Worm (Caenorhabditis elegans) whole organism, young adult: Measurements from ENCODE around the gene mif-1.

Experiments
- B0035.1 ChIP-seq: sonication (generic microtip); optimal IDR thresholded peaks from 2 replicates; lab custom pipeline; 2016; ENCODE audit warnings: missing genetic modification characterization, mild to moderate bottlenecking, missing compliant biosample characterization, missing genotype, missing genetic modification reagents
- B0261.1 ChIP-seq: sonication (generic microtip); optimal IDR thresholded peaks from 2 replicates; lab custom pipeline; 2016; ENCODE audit warnings: mild to moderate bottlenecking, missing genetic modification characterization, moderate library complexity, missing compliant biosample characterization
- C06A6.2 ChIP-seq: fragments of 200-800 bp; sonication (Bioruptor generic); conservative IDR thresholded peaks from 2 replicates; pipeline ENCODE4 v1.3.6; 2022; ENCODE audit warnings: missing genetic modification characterization, missing compliant biosample characterization
- C17E4.6 ChIP-seq: fragments of 200-800 bp; sonication (Bioruptor generic); IDR thresholded peaks from 2 replicates; pipeline ENCODE4 v1.3.6; 2022; ENCODE audit warnings: missing genetic modification reagents, missing genetic modification characterization, missing compliant biosample characterization
- F49E8.2 ChIP-seq: sonication (generic microtip); optimal IDR thresholded peaks from 3 replicates; lab custom pipeline; 2017; ENCODE audit warnings: missing genetic modification characterization, mild to moderate bottlenecking, missing compliant biosample characterization, antibody characterized with exemption, moderate library complexity; ENCODE audit not compliant: insufficient read depth
- F57A8.1 ChIP-seq: fragments of 200-800 bp; sonication (Bioruptor generic); optimal IDR thresholded peaks from 2 replicates; lab custom pipeline; 2018; ENCODE audit warnings: mild to moderate bottlenecking, missing genetic modification characterization, moderate library complexity, missing compliant biosample characterization
- F57C9.4 ChIP-seq: sonication (generic microtip); optimal IDR thresholded peaks from 2 replicates; lab custom pipeline; 2017; ENCODE audit warnings: mild to moderate bottlenecking, missing genetic modification characterization, missing compliant biosample characterization
- Y56A3A.18 ChIP-seq: fragments of 200-800 bp; sonication (Bioruptor generic); IDR thresholded peaks from 2 replicates; pipeline ENCODE4 v1.3.6; 2022; ENCODE audit warnings: missing genetic modification reagents, missing genetic modification characterization, missing compliant biosample characterization
- Y79H2A.3 ChIP-seq: fragments of 200-800 bp; sonication (Bioruptor generic); conservative IDR thresholded peaks from 2 replicates; pipeline ENCODE4 v1.3.6; 2022; ENCODE audit warnings: missing genetic modification reagents, missing genetic modification characterization, missing compliant biosample characterization
- Y95B8A.8 ChIP-seq: fragments of 200-800 bp; sonication (Bioruptor generic); IDR thresholded peaks from 2 replicates; pipeline ENCODE4 v1.3.6; 2022; ENCODE audit warnings: missing genetic modification reagents, missing genetic modification characterization, missing compliant biosample characterization
- ama-1 ChIP-seq, 3 experiments: fragments of 150-350 bp in 1 of 3; sonication (generic microtip) in 2 of 3; optimal IDR thresholded peaks; 2 replicates each; lab custom pipeline; 2014 to 2018; ENCODE audit warnings: missing biosample characterization in 2 of 3, missing genetic modification characterization in 2 of 3, missing genetic modification reagents in 2 of 3
- attf-3 ChIP-seq: fragments of 200-800 bp; sonication (Bioruptor generic); conservative IDR thresholded peaks from 2 replicates; pipeline ENCODE4 v1.3.6; 2022; ENCODE audit warnings: missing genetic modification reagents, missing genetic modification characterization, missing compliant biosample characterization
- attf-6 ChIP-seq: fragments of 200-800 bp; sonication (Bioruptor generic); IDR thresholded peaks from 2 replicates; pipeline ENCODE4 v1.3.6; 2022; ENCODE audit warnings: missing genetic modification reagents, missing genetic modification characterization, missing compliant biosample characterization
- ceh-27 ChIP-seq: fragments of 200-800 bp; sonication (Bioruptor generic); optimal IDR thresholded peaks from 2 replicates; lab custom pipeline; 2018; ENCODE audit warnings: mild to moderate bottlenecking, missing genetic modification characterization, moderate library complexity, missing compliant biosample characterization
- ceh-79 ChIP-seq: sonication (generic microtip); optimal IDR thresholded peaks from 2 replicates; lab custom pipeline; 2017; ENCODE audit warnings: mild to moderate bottlenecking, missing genetic modification characterization, missing compliant biosample characterization
- chd-7 ChIP-seq: sonication (generic microtip); optimal IDR thresholded peaks from 2 replicates; lab custom pipeline; 2016; ENCODE audit warnings: mild to moderate bottlenecking, missing genetic modification characterization, moderate library complexity, missing compliant biosample characterization
- die-1 ChIP-seq: sonication (generic microtip); optimal IDR thresholded peaks from 2 replicates; lab custom pipeline; 2016; ENCODE audit warnings: missing genotype, mild to moderate bottlenecking, missing genetic modification characterization, missing compliant biosample characterization
- dox-1 ChIP-seq: fragments of 200-800 bp; sonication (Bioruptor generic); IDR thresholded peaks from 2 replicates; pipeline ENCODE4 v1.3.6; 2022; ENCODE audit warnings: missing genetic modification reagents, missing genetic modification characterization, missing compliant biosample characterization
- dpff-1 ChIP-seq: sonication (generic microtip); optimal IDR thresholded peaks from 2 replicates; lab custom pipeline; 2017; ENCODE audit warnings: mild to moderate bottlenecking, missing genetic modification characterization, missing compliant biosample characterization
- ekl-4 ChIP-seq: fragments of 200-800 bp; sonication (Bioruptor generic); IDR thresholded peaks from 2 replicates; pipeline ENCODE4 v1.3.6; 2022; ENCODE audit warnings: missing genetic modification reagents, missing genetic modification characterization, missing compliant biosample characterization
- fkh-3 ChIP-seq: sonication (generic microtip); optimal IDR thresholded peaks from 2 replicates; lab custom pipeline; 2016; ENCODE audit warnings: mild to moderate bottlenecking, missing genetic modification characterization, missing compliant biosample characterization
- hlh-12 ChIP-seq: sonication (generic microtip); optimal IDR thresholded peaks from 2 replicates; lab custom pipeline; 2016; ENCODE audit warnings: missing genetic modification characterization, missing compliant biosample characterization
- hlh-26 ChIP-seq: fragments of 200-800 bp; sonication (Bioruptor generic); conservative IDR thresholded peaks from 2 replicates; pipeline ENCODE4 v1.3.6; 2022; ENCODE audit warnings: missing genetic modification reagents, missing genetic modification characterization, missing compliant biosample characterization
- hmg-20 ChIP-seq: fragments of 200-800 bp; sonication (Bioruptor generic); IDR thresholded peaks from 2 replicates; pipeline ENCODE4 v1.3.6; 2022; ENCODE audit warnings: missing genetic modification reagents, missing genetic modification characterization, missing compliant biosample characterization
- hrde-1 ChIP-seq: sonication (generic microtip); optimal IDR thresholded peaks from 2 replicates; lab custom pipeline; 2016; ENCODE audit warnings: missing genetic modification characterization, mild to moderate bottlenecking, missing compliant biosample characterization, moderate library complexity, missing genotype, missing genetic modification reagents, borderline replicate concordance
- lin-26 ChIP-seq: fragments of 200-800 bp; sonication (Bioruptor generic); IDR thresholded peaks from 2 replicates; pipeline ENCODE4 v1.3.6; 2022; ENCODE audit warnings: missing genetic modification reagents, missing genetic modification characterization, missing compliant biosample characterization
- lin-54 ChIP-seq: fragments of 200-800 bp; sonication (Bioruptor generic); optimal IDR thresholded peaks from 2 replicates; lab custom pipeline; 2018; ENCODE audit warnings: mild to moderate bottlenecking, missing genetic modification characterization, missing compliant biosample characterization
- lir-1 ChIP-seq: fragments of 200-800 bp; sonication (Bioruptor generic); conservative IDR thresholded peaks from 2 replicates; pipeline ENCODE4 v1.3.6; 2022; ENCODE audit warnings: missing genetic modification reagents, missing genetic modification characterization, missing compliant biosample characterization
- madf-3 ChIP-seq: fragments of 200-800 bp; sonication (Bioruptor generic); IDR thresholded peaks from 2 replicates; pipeline ENCODE4 v1.3.6; 2022; ENCODE audit warnings: missing genetic modification reagents, missing genetic modification characterization, missing compliant biosample characterization
- madf-6 ChIP-seq: fragments of 200-800 bp; sonication (Bioruptor generic); IDR thresholded peaks from 2 replicates; pipeline ENCODE4 v1.3.6; 2022; ENCODE audit warnings: missing genetic modification reagents, missing genetic modification characterization, missing compliant biosample characterization
- mcd-1 ChIP-seq: fragments of 200-800 bp; sonication (Bioruptor generic); IDR thresholded peaks from 2 replicates; pipeline ENCODE4 v1.3.6; 2022; ENCODE audit warnings: missing genetic modification reagents, missing genetic modification characterization, missing compliant biosample characterization
- nfya-1 ChIP-seq: sonication (generic microtip); optimal IDR thresholded peaks from 2 replicates; lab custom pipeline; 2017; ENCODE audit warnings: antibody characterized with exemption, missing compliant biosample characterization, missing genetic modification characterization, borderline replicate concordance; ENCODE audit not compliant: insufficient read depth
- nhr-179 ChIP-seq: sonication (generic microtip); optimal IDR thresholded peaks from 2 replicates; lab custom pipeline; 2016; ENCODE audit warnings: mild to moderate bottlenecking, missing genetic modification characterization, missing compliant biosample characterization
- nhr-27 ChIP-seq: fragments of 200-800 bp; sonication (Bioruptor generic); optimal IDR thresholded peaks from 2 replicates; lab custom pipeline; 2018; ENCODE audit warnings: mild to moderate bottlenecking, missing genetic modification characterization, moderate library complexity, missing compliant biosample characterization
- nhr-90 ChIP-seq: sonication (generic microtip); optimal IDR thresholded peaks from 2 replicates; lab custom pipeline; 2016; ENCODE audit warnings: missing genotype, mild to moderate bottlenecking, missing genetic modification characterization, missing compliant biosample characterization
- pbrm-1 ChIP-seq: fragments of 200-800 bp; sonication (Bioruptor generic); IDR thresholded peaks from 2 replicates; pipeline ENCODE4 v1.3.6; 2022; ENCODE audit warnings: missing genetic modification reagents, missing genetic modification characterization, missing compliant biosample characterization
- sptf-2 ChIP-seq: fragments of 200-800 bp; sonication (Bioruptor generic); optimal IDR thresholded peaks from 2 replicates; lab custom pipeline; 2018; ENCODE audit warnings: mild to moderate bottlenecking, missing genetic modification characterization, missing compliant biosample characterization
- zfh-2 ChIP-seq: fragments of 200-800 bp; sonication (Bioruptor generic); conservative IDR thresholded peaks from 2 replicates; pipeline ENCODE4 v1.3.6; 2022; ENCODE audit warnings: missing genetic modification reagents, missing genetic modification characterization, missing compliant biosample characterization
- zim-3 ChIP-seq: sonication (generic microtip); optimal IDR thresholded peaks from 2 replicates; lab custom pipeline; 2017; ENCODE audit warnings: mild to moderate bottlenecking, missing genetic modification characterization, moderate library complexity, missing compliant biosample characterization
- ztf-18 ChIP-seq: sonication (generic microtip); optimal IDR thresholded peaks from 2 replicates; lab custom pipeline; 2016; ENCODE audit warnings: missing genotype, mild to moderate bottlenecking, missing genetic modification characterization, missing compliant biosample characterization
- ztf-26 ChIP-seq: sonication (generic microtip); optimal IDR thresholded peaks from 2 replicates; lab custom pipeline; 2017; ENCODE audit warnings: missing genetic modification characterization, missing compliant biosample characterization
- ztf-3 ChIP-seq: fragments of 200-800 bp; sonication (Bioruptor generic); optimal IDR thresholded peaks from 2 replicates; lab custom pipeline; 2018; ENCODE audit warnings: mild to moderate bottlenecking, missing genetic modification characterization, missing compliant biosample characterization

mif-1 gene

ce11 chrIII:11830522-11831489, 17.1 kb upstream of the mif-1 start (continued):
- no peak for TF ChIP-seq ama-1 (optimal IDR thresholded peaks at IDR 0.05; lab: Kevin White, UChicago)
- peak in 1 of 2 experiments; percentile 94 for TF ChIP-seq ama-1 (GFP tag; optimal IDR thresholded peaks at IDR 0.05; lab: Kevin White, UChicago)
- peak; percentile 64 for TF ChIP-seq dpff-1 (tag; lab: Kevin White, UChicago)
- peak; percentile 26 for TF ChIP-seq die-1 (tag; lab: Kevin White, UChicago)
- TF ChIP-seq hlh-12, result no peak
- TF ChIP-seq fkh-3 (tag; lab: Kevin White, UChicago), result peak; percentile 23
- peak; percentile 53; the same call in 1 of the 2 replicates for TF ChIP-seq C06A6.2
- TF ChIP-seq zfh-2 (GFP tag; lab: Robert Waterston, UW), result peak; percentile 46
- no peak for TF ChIP-seq F57A8.1
- no peak for TF ChIP-seq F57C9.4 (tag; lab: Kevin White, UChicago)
- peak; percentile 39; the same call in 1 of the 2 replicates for TF ChIP-seq hmg-20 (GFP tag; lab: Robert Waterston, UW)
- TF ChIP-seq pbrm-1 (GFP tag; lab: Robert Waterston, UW), result no peak
- TF ChIP-seq nfya-1 (tag; lab: Kevin White, UChicago), result no peak
- peak; percentile 50 for TF ChIP-seq dox-1 (GFP tag; lab: Robert Waterston, UW)
- peak; percentile 62 for TF ChIP-seq zim-3 (tag; lab: Kevin White, UChicago)
- TF ChIP-seq mcd-1 (GFP tag; lab: Robert Waterston, UW), result 0 out of 2 replicates have a peak, but pooled peaks have one; percentile 36
- TF ChIP-seq attf-3, result no peak
- no peak for TF ChIP-seq B0261.1 (tag; lab: Kevin White, UChicago)
- TF ChIP-seq Y95B8A.8 (GFP tag; lab: Robert Waterston, UW), result peak; percentile 86
- TF ChIP-seq nhr-90 (tag; lab: Kevin White, UChicago), result no peak
- TF ChIP-seq lin-54 (GFP tag; lab: Kevin White, UChicago), result no peak
- no peak for TF ChIP-seq attf-6
- peak; percentile 52 for TF ChIP-seq madf-6
- no peak; the same call in 1 of the 2 replicates for TF ChIP-seq Y79H2A.3 (GFP tag; lab: Robert Waterston, UW)
- TF ChIP-seq chd-7 (tag; lab: Kevin White, UChicago), result peak; percentile 75
- peak; percentile 53 for TF ChIP-seq nhr-27 (tag; lab: Kevin White, UChicago)
- peak; percentile 66; the same call in 1 of the 2 replicates for TF ChIP-seq madf-3 (GFP tag; lab: Robert Waterston, UW)
- TF ChIP-seq ceh-27, result peak; percentile 10
- TF ChIP-seq lin-26 (GFP tag; lab: Robert Waterston, UW), result peak; percentile 24; the same call in 1 of the 2 replicates
- peak; percentile 17 for TF ChIP-seq ceh-79 (tag; lab: Kevin White, UChicago)
- peak; percentile 80 for TF ChIP-seq hrde-1 (tag; lab: Kevin White, UChicago)
- no peak for TF ChIP-seq sptf-2 (GFP tag; lab: Kevin White, UChicago)
- TF ChIP-seq nhr-179 (tag; lab: Kevin White, UChicago), result no peak
- TF ChIP-seq hlh-26 (GFP tag; lab: Robert Waterston, UW), result no peak
- peak; percentile 33 for TF ChIP-seq ztf-3 (GFP tag; lab: Kevin White, UChicago)
- TF ChIP-seq ztf-18 (tag; lab: Kevin White, UChicago), result peak; percentile 18
- TF ChIP-seq lir-1 (GFP tag; lab: Robert Waterston, UW), result no peak
- peak; percentile 5; the same call in 1 of the 2 replicates for TF ChIP-seq C17E4.6 (GFP tag; lab: Robert Waterston, UW)
- peak; percentile 31 for TF ChIP-seq F49E8.2 (tag; lab: Kevin White, UChicago)
- peak; percentile 79 for TF ChIP-seq B0035.1
- peak; percentile 75; the same call in 1 of the 2 replicates for TF ChIP-seq ekl-4 (GFP tag; lab: Robert Waterston, UW)
- TF ChIP-seq ztf-26 (tag; lab: Kevin White, UChicago), result no peak
- peak; percentile 25; the same call in 1 of the 2 replicates for TF ChIP-seq Y56A3A.18
